Worm (Caenorhabditis elegans): ENCODE measurements around the gene irld-2.

- TF ChIP-seq W03F9.2 (tag; optimal IDR thresholded peaks at IDR 0.05) (no peak), him-1 (tag; optimal IDR thresholded peaks at IDR 0.05) (no peak), dao-5 (tag; optimal IDR thresholded peaks at IDR 0.05) (no peak)
Observed at ce11 chrX:13359800-13360199, 35.1 kb downstream of the irld-2 start.

Measured in whole organism, L4/young adult.